Fruit fly (Drosophila melanogaster) whole organism, prepupa: ENCODE data around the gene Cpr67B.

Experiments
- Blimp-1 ChIP-seq: fragments of 200-800 bp; sonication (Bioruptor generic); optimal IDR thresholded peaks from 3 replicates; lab custom pipeline; 2017; ENCODE audit warnings: missing biosample characterization, missing genetic modification characterization, mild to moderate bottlenecking, moderate library complexity, missing genetic modification reagents
- CG10631 ChIP-seq: fragments of 200-800 bp; sonication (Bioruptor generic); optimal IDR thresholded peaks from 2 replicates; lab custom pipeline; 2016; ENCODE audit warnings: missing biosample characterization, missing genetic modification characterization
- CG10669 ChIP-seq: fragments of 200-800 bp; sonication (Bioruptor generic); optimal IDR thresholded peaks from 3 replicates; lab custom pipeline; 2018; ENCODE audit warnings: missing biosample characterization, mild to moderate bottlenecking, missing genetic modification characterization, moderate library complexity
- CG11294 ChIP-seq: fragments of 200-800 bp; sonication (Bioruptor generic); IDR thresholded peaks from 2 replicates; pipeline ENCODE4 v1.3.6; 2022; ENCODE audit warnings: missing biosample characterization, missing genetic modification characterization
- CG15336 ChIP-seq: fragments of 200-800 bp; sonication (Bioruptor generic); IDR thresholded peaks from 2 replicates; pipeline ENCODE4 v1.3.6; 2022; ENCODE audit warnings: missing biosample characterization, missing genetic modification characterization
- CG16779 ChIP-seq: fragments of 200-800 bp; sonication (Bioruptor generic); optimal IDR thresholded peaks from 3 replicates; lab custom pipeline; 2017; ENCODE audit warnings: missing biosample characterization, mild to moderate bottlenecking, missing genetic modification characterization
- CG3032 ChIP-seq: fragments of 200-800 bp; optimal IDR thresholded peaks from 2 replicates; lab custom pipeline; 2019; ENCODE audit warnings: missing biosample characterization, mild to moderate bottlenecking, missing genetic modification characterization, moderate library complexity
- CG32006 ChIP-seq: fragments of 200-800 bp; sonication (Bioruptor generic); optimal IDR thresholded peaks from 3 replicates; lab custom pipeline; 2017; ENCODE audit warnings: missing biosample characterization, mild to moderate bottlenecking, missing genetic modification characterization
- CG3919 ChIP-seq: fragments of 200-800 bp; sonication (Bioruptor generic); optimal IDR thresholded peaks from 3 replicates; lab custom pipeline; 2016; ENCODE audit warnings: missing biosample characterization, missing genetic modification characterization
- CG6163 ChIP-seq: fragments of 200-800 bp; sonication (Bioruptor generic); IDR thresholded peaks from 3 replicates; pipeline ENCODE4 v1.3.6; 2022; ENCODE audit warnings: missing biosample characterization, missing genetic modification characterization
- CG6808 ChIP-seq: fragments of 200-800 bp; sonication (Bioruptor generic); optimal IDR thresholded peaks from 3 replicates; lab custom pipeline; 2017; ENCODE audit warnings: missing biosample characterization, missing genetic modification characterization, mild to moderate bottlenecking, moderate library complexity, missing genetic modification reagents
- CG6854 ChIP-seq: fragments of 200-800 bp; sonication (Bioruptor generic); optimal IDR thresholded peaks from 2 replicates; lab custom pipeline; 2017; ENCODE audit warnings: missing biosample characterization, mild to moderate bottlenecking, missing genetic modification characterization
- CG7368 ChIP-seq: fragments of 200-800 bp; sonication (Bioruptor generic); optimal IDR thresholded peaks from 3 replicates; lab custom pipeline; 2016; ENCODE audit warnings: missing biosample characterization, missing genetic modification characterization
- CG8119 ChIP-seq: fragments of 200-800 bp; sonication (Bioruptor generic); IDR thresholded peaks from 3 replicates; pipeline ENCODE4 v1.3.6; 2022; ENCODE audit warnings: missing biosample characterization, missing genetic modification characterization
- CG8632 ChIP-seq: fragments of 200-800 bp; sonication (Bioruptor generic); optimal IDR thresholded peaks from 3 replicates; lab custom pipeline; 2016; ENCODE audit warnings: missing biosample characterization, missing genetic modification characterization
- CG9139 ChIP-seq: fragments of 200-800 bp; sonication (Bioruptor generic); optimal IDR thresholded peaks from 3 replicates; lab custom pipeline; 2017; ENCODE audit warnings: missing biosample characterization, mild to moderate bottlenecking, missing genetic modification characterization
- Eip78C ChIP-seq: fragments of 200-800 bp; sonication (Bioruptor generic); peaks from one replicate; lab custom pipeline; 2016; ENCODE audit warnings: missing biosample characterization, missing genetic modification characterization
- Ets96B ChIP-seq: fragments of 200-800 bp; optimal IDR thresholded peaks from 2 replicates; lab custom pipeline; 2019; ENCODE audit warnings: missing biosample characterization, mild to moderate bottlenecking, missing genetic modification characterization, moderate library complexity
- Gug ChIP-seq: fragments of 200-800 bp; sonication (Bioruptor generic); IDR thresholded peaks from 2 replicates; pipeline ENCODE4 v1.3.6; 2022; ENCODE audit warnings: missing biosample characterization, missing genetic modification characterization
- Hr38 ChIP-seq: sonication (Bioruptor generic); optimal IDR thresholded peaks from 2 replicates; lab custom pipeline; 2016; ENCODE audit warnings: missing biosample characterization, missing genetic modification characterization
- Hr39 ChIP-seq: fragments of 200-800 bp; sonication (Bioruptor generic); optimal IDR thresholded peaks from 2 replicates; lab custom pipeline; 2016; ENCODE audit warnings: missing biosample characterization, missing genetic modification characterization
- Hr4 ChIP-seq: fragments of 200-800 bp; sonication (Bioruptor generic); optimal IDR thresholded peaks from 3 replicates; lab custom pipeline; 2016; ENCODE audit warnings: missing biosample characterization, missing genetic modification characterization
- Met ChIP-seq: fragments of 200-800 bp; sonication (Bioruptor generic); optimal IDR thresholded peaks from 3 replicates; lab custom pipeline; 2016; ENCODE audit warnings: missing biosample characterization, missing genetic modification characterization
- OdsH ChIP-seq: fragments of 200-800 bp; sonication (Bioruptor generic); optimal IDR thresholded peaks from 3 replicates; lab custom pipeline; 2016; ENCODE audit warnings: missing biosample characterization, missing genetic modification characterization
- Sox14 ChIP-seq: fragments of 200-800 bp; sonication (Bioruptor generic); optimal IDR thresholded peaks from 3 replicates; lab custom pipeline; 2016; ENCODE audit warnings: missing biosample characterization, missing genetic modification characterization
- Sox15 ChIP-seq: fragments of 200-800 bp; sonication (Bioruptor generic); optimal IDR thresholded peaks from 3 replicates; lab custom pipeline; 2016; ENCODE audit warnings: missing biosample characterization, missing genetic modification characterization
- achi ChIP-seq: fragments of 200-800 bp; sonication (Bioruptor generic); optimal IDR thresholded peaks from 3 replicates; lab custom pipeline; 2016; ENCODE audit warnings: missing biosample characterization, missing genetic modification characterization
- acj6 ChIP-seq: fragments of 200-800 bp; sonication (Bioruptor generic); optimal IDR thresholded peaks from 3 replicates; lab custom pipeline; 2016; ENCODE audit warnings: missing biosample characterization, missing genetic modification characterization
- cyc ChIP-seq: fragments of 200-800 bp; sonication (Bioruptor generic); optimal IDR thresholded peaks from 3 replicates; lab custom pipeline; 2016; ENCODE audit warnings: missing biosample characterization, missing genetic modification characterization
- dac ChIP-seq: fragments of 200-800 bp; sonication (Bioruptor generic); optimal IDR thresholded peaks from 2 replicates; lab custom pipeline; 2017; ENCODE audit warnings: missing biosample characterization, mild to moderate bottlenecking, missing genetic modification characterization
- dsx ChIP-seq: fragments of 200-800 bp; optimal IDR thresholded peaks from 3 replicates; lab custom pipeline; 2019; ENCODE audit warnings: missing biosample characterization, mild to moderate bottlenecking, missing genetic modification characterization, moderate library complexity; ENCODE audit not compliant: poor library complexity, severe bottlenecking
- eg ChIP-seq: fragments of 200-800 bp; sonication (Bioruptor generic); IDR thresholded peaks from 3 replicates; pipeline ENCODE4 v1.3.6; 2022; ENCODE audit warnings: missing biosample characterization, missing genetic modification characterization
- esn ChIP-seq: fragments of 200-800 bp; sonication (Bioruptor generic); optimal IDR thresholded peaks from 2 replicates; lab custom pipeline; 2016; ENCODE audit warnings: missing biosample characterization, mild to moderate bottlenecking, missing genetic modification characterization, moderate library complexity
- fd59A ChIP-seq: fragments of 200-800 bp; sonication (Bioruptor generic); optimal IDR thresholded peaks from 2 replicates; lab custom pipeline; 2017; ENCODE audit warnings: missing biosample characterization, mild to moderate bottlenecking, missing genetic modification characterization, missing genetic modification reagents
- fd85E ChIP-seq: fragments of 200-800 bp; sonication (Bioruptor generic); optimal IDR thresholded peaks from 3 replicates; lab custom pipeline; 2016; ENCODE audit warnings: missing biosample characterization, missing genetic modification characterization
- fkh ChIP-seq: fragments of 200-800 bp; sonication (Bioruptor generic); optimal IDR thresholded peaks from 3 replicates; lab custom pipeline; 2017; ENCODE audit warnings: missing biosample characterization, mild to moderate bottlenecking, missing genetic modification characterization, moderate library complexity
- lz ChIP-seq: fragments of 200-800 bp; sonication (Bioruptor generic); optimal IDR thresholded peaks from 3 replicates; lab custom pipeline; 2016; ENCODE audit warnings: missing biosample characterization, missing genetic modification characterization
- net ChIP-seq: fragments of 200-800 bp; sonication (Bioruptor generic); optimal IDR thresholded peaks from 3 replicates; lab custom pipeline; 2016; ENCODE audit warnings: missing biosample characterization, missing genetic modification characterization
- salr ChIP-seq, 2 experiments: fragments of 200-800 bp; sonication (Bioruptor generic); optimal IDR thresholded peaks; 3 replicates each; lab custom pipeline; 2016 to 2018; ENCODE audit warnings: missing biosample characterization in 2 of 2, missing genetic modification characterization in 2 of 2, mild to moderate bottlenecking in 1 of 2
- spab ChIP-seq: fragments of 200-800 bp; sonication (Bioruptor generic); optimal IDR thresholded peaks from 2 replicates; lab custom pipeline; 2017; ENCODE audit warnings: missing biosample characterization, mild to moderate bottlenecking, missing genetic modification characterization, missing genetic modification reagents
- ss ChIP-seq, 2 experiments: fragments of 200-800 bp; sonication (Bioruptor generic); optimal IDR thresholded peaks; 2 replicates in 1 of 2; 3 replicates in 1 of 2; lab custom pipeline; 2017 to 2018; ENCODE audit warnings: mild to moderate bottlenecking in 2 of 2, missing biosample characterization in 2 of 2, missing genetic modification characterization in 2 of 2, moderate library complexity in 1 of 2
- svp ChIP-seq: fragments of 200-800 bp; sonication (Bioruptor generic); peaks from one replicate; lab custom pipeline; 2016; ENCODE audit warnings: missing biosample characterization, missing genetic modification characterization
- vri ChIP-seq: fragments of 200-800 bp; sonication (Bioruptor generic); optimal IDR thresholded peaks from 3 replicates; lab custom pipeline; 2016; ENCODE audit warnings: missing biosample characterization, mild to moderate bottlenecking, missing genetic modification characterization

Gene Cpr67B

DNA sequence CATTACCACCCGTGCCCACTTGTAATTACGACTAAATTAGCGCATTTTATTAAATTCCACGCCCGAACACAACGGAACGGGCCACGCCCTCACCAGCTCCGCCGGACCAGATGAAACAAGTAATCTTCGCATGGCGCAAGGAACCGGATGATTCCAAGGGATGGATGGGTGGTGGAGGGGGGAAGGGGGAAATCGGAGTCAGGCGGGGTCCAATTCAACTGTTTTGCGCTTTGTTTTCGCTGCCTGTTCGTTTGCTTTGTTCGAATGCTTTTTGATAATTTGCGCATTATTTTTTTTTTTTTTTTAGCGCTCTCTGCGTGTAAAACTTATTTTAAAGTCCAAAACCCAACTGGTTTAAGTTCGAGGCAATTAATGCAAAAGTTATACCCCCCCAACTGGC, 7.9 kb upstream of the Cpr67B start (continued):
- no peak for TF ChIP-seq OdsH (GFP tag; lab: Kevin White, UChicago)
- TF ChIP-seq, all 60 proteins: peak for 4

- peak; percentile 4 for TF ChIP-seq CG16779
- peak; percentile 16 for TF ChIP-seq CG10631 (GFP tag; lab: Kevin White, UChicago)
- TF ChIP-seq spab (GFP tag; lab: Kevin White, UChicago): peak; percentile 23
- peak; percentile 93 for TF ChIP-seq fkh (GFP tag; lab: Kevin White, UChicago)
- TF ChIP-seq CG7368 (GFP tag; lab: Kevin White, UChicago): peak; percentile 1
- TF ChIP-seq CG11294 (GFP tag; lab: Robert Waterston, UW): no peak
- TF ChIP-seq Eip78C (GFP tag; lab: Kevin White, UChicago): peak; percentile 25
- peak; percentile 9 for TF ChIP-seq esn (GFP tag; lab: Kevin White, UChicago)
- no peak for TF ChIP-seq lz (GFP tag; lab: Kevin White, UChicago)
- TF ChIP-seq CG6163 (GFP tag; lab: Robert Waterston, UW): peak; percentile 57; the same call in 2 of the 3 replicates
- no peak for TF ChIP-seq Ets96B
- TF ChIP-seq CG6808 (GFP tag; lab: Kevin White, UChicago): peak; percentile 52
- peak; percentile 40 for TF ChIP-seq vri
- 0 out of 3 replicates have a peak, but pooled peaks have one; percentile 22 for TF ChIP-seq CG8119 (GFP tag; lab: Robert Waterston, UW)
- TF ChIP-seq OdsH (GFP tag; lab: Kevin White, UChicago): peak; percentile 4
- peak; percentile 45 for TF ChIP-seq svp (GFP tag; lab: Kevin White, UChicago)
- no peak for TF ChIP-seq CG9139 (GFP tag; lab: Kevin White, UChicago)
Measured at dm6 chr3L:9397156-9397555, 7.4 kb upstream of the Cpr67B start.

DNA sequence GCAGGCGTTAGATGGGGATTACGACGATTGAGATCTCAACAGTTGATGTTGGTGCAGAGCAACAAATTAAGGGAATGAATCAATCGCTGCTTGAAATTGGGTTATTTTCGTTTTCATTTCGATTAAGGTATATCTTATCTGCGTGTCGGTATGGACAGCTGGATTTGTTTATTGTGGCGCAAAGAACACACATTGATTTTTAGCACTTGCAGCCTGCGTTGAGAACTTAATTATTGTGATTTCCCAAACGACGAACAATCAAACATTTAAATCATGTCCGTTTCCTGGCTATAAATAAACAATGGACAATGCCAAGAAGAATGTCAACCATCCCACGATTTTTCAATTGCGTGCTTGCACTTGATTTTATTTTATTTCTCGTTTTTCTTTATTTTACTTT, 6.6 kb upstream of the Cpr67B start:
- TF ChIP-seq Gug: no peak
- TF ChIP-seq esn (GFP tag; lab: Kevin White, UChicago): no peak
- no peak for TF ChIP-seq CG8632 (GFP tag; lab: Kevin White, UChicago)
- TF ChIP-seq CG8119 (GFP tag; lab: Robert Waterston, UW): no peak
- no peak for TF ChIP-seq vri
- no peak for TF ChIP-seq Hr38 (GFP tag; lab: Kevin White, UChicago)
- TF ChIP-seq cyc (GFP tag; lab: Kevin White, UChicago): no peak
- no peak for TF ChIP-seq fd59A (GFP tag; lab: Kevin White, UChicago)
- TF ChIP-seq Sox15: no peak
- no peak for TF ChIP-seq CG15336 (GFP tag; lab: Robert Waterston, UW)
- no peak for TF ChIP-seq CG10669 (GFP tag; lab: Kevin White, UChicago)
- TF ChIP-seq Ets96B: no peak

DNA sequence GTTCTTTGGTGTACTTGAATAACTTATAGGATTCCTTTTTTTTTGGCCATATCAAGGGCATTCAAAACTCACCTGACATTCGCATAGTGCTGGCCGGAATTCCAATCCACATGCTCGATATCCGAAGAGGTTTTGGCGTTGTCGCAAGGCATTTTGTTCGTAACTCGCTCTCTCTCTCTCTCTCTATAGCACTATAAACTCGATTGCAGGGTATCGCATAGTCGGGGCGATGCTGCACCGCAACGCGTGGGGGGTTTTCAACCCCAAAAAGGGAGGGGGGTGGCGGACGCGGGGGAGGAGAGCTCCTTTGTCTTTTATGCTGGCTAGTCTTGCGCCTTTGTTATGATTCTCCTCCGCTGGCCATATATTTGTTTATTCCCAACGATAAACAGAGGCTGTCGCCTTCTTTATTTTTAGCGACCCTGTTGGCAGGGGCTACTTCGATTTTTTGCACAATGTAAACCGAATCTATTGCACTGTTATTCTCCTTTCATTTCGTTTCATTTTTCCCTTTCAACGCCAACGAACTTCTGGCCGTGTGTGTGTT, 6.1 kb upstream of the Cpr67B start:
- TF ChIP-seq CG7368 (GFP tag; lab: Kevin White, UChicago) (peak; percentile 11), Sox15 (no peak), Hr4 (GFP tag; lab: Kevin White, UChicago) (no peak), fd85E (GFP tag; lab: Kevin White, UChicago) (no peak), Hr39 (GFP tag; lab: Kevin White, UChicago) (no peak), esn (GFP tag; lab: Kevin White, UChicago) (no peak), Met (no peak), CG3032 (tag; lab: Kevin White, UChicago) (peak; percentile 39), CG10631 (GFP tag; lab: Kevin White, UChicago) (no peak), CG15336 (GFP tag; lab: Robert Waterston, UW) (no peak), CG8632 (GFP tag; lab: Kevin White, UChicago) (no peak), eg (GFP tag; lab: Robert Waterston, UW) (no peak; the same call in 1 of the 3 replicates), fkh (GFP tag; lab: Kevin White, UChicago) (no peak), dac (no peak), CG32006 (GFP tag; lab: Kevin White, UChicago) (no peak), achi (GFP tag; lab: Kevin White, UChicago) (no peak), CG6854 (GFP tag; lab: Kevin White, UChicago) (no peak), ss (GFP tag; optimal IDR thresholded peaks at IDR 0.05; lab: Kevin White, UChicago) (peak; percentile 24 to 25), Hr38 (GFP tag; lab: Kevin White, UChicago) (no peak), dsx (no peak), Gug (no peak), acj6 (no peak), vri (no peak), net (GFP tag; lab: Kevin White, UChicago) (peak; percentile 6), salr (GFP tag; optimal IDR thresholded peaks at IDR 0.05; lab: Kevin White, UChicago) (peak in 1 of 2 experiments; percentile 12), spab (GFP tag; lab: Kevin White, UChicago) (peak; percentile 14), CG3919 (GFP tag; lab: Kevin White, UChicago) (peak; percentile 57), Eip78C (GFP tag; lab: Kevin White, UChicago) (peak; percentile 50), Blimp-1 (GFP tag; lab: Kevin White, UChicago) (no peak), fd59A (GFP tag; lab: Kevin White, UChicago) (no peak), Sox14 (GFP tag; lab: Kevin White, UChicago) (peak; percentile 19)
